Worm (Caenorhabditis elegans): ENCODE data around the gene M106.3.
A peak's percentile ranks its signal among the peaks of the same experiment; 100 is the strongest.

ce11 chrII:10868670-10869246 lies 8.0 kb upstream of the M106.3 start, which contains the start of the genes gmps-1 and cap-2:
- TF ChIP-seq ama-1 (optimal IDR thresholded peaks at IDR 0.05) (peak; percentile 16), mdl-1 (tag; optimal IDR thresholded peaks at IDR 0.05) (peak; percentile 52 to 79)
